Worm (Caenorhabditis elegans) whole organism, young adult: ENCODE measurements around the gene C08E3.1.

Source experiments
- B0019.2 ChIP-seq: fragments of 200-800 bp; sonication (Bioruptor generic); conservative IDR thresholded peaks from 2 replicates; pipeline ENCODE4 v1.3.6; 2022; ENCODE audit warnings: missing genetic modification reagents, missing genetic modification characterization, missing compliant biosample characterization
- C17E4.6 ChIP-seq: fragments of 200-800 bp; sonication (Bioruptor generic); IDR thresholded peaks from 2 replicates; pipeline ENCODE4 v1.3.6; 2022; ENCODE audit warnings: missing genetic modification reagents, missing genetic modification characterization, missing compliant biosample characterization
- F22D6.2 ChIP-seq: sonication (generic microtip); optimal IDR thresholded peaks from 2 replicates; lab custom pipeline; 2016; ENCODE audit warnings: mild to moderate bottlenecking, missing genetic modification characterization, missing compliant biosample characterization
- Y53F4B.3 ChIP-seq: fragments of 200-800 bp; sonication (Bioruptor generic); IDR thresholded peaks from 2 replicates; pipeline ENCODE4 v1.3.6; 2022; ENCODE audit warnings: missing genetic modification reagents, missing genetic modification characterization, missing compliant biosample characterization
- ZK185.1 ChIP-seq: sonication (generic microtip); optimal IDR thresholded peaks from 2 replicates; lab custom pipeline; 2016; ENCODE audit warnings: mild to moderate bottlenecking, missing genetic modification characterization, missing compliant biosample characterization; ENCODE audit not compliant: poor library complexity, severe bottlenecking
- aptf-2 ChIP-seq: fragments of 200-800 bp; sonication (Bioruptor generic); conservative IDR thresholded peaks from 2 replicates; pipeline ENCODE4 v1.3.6; 2022; ENCODE audit warnings: missing genetic modification reagents, missing genetic modification characterization, missing compliant biosample characterization
- atf-7 ChIP-seq: sonication (generic microtip); optimal IDR thresholded peaks from 2 replicates; lab custom pipeline; 2017; ENCODE audit warnings: mild to moderate bottlenecking, missing genetic modification characterization, missing compliant biosample characterization
- athp-1 ChIP-seq: sonication (generic microtip); optimal IDR thresholded peaks from 2 replicates; lab custom pipeline; 2017; ENCODE audit warnings: mild to moderate bottlenecking, missing genetic modification characterization, missing compliant biosample characterization
- attf-3 ChIP-seq: fragments of 200-800 bp; sonication (Bioruptor generic); conservative IDR thresholded peaks from 2 replicates; pipeline ENCODE4 v1.3.6; 2022; ENCODE audit warnings: missing genetic modification reagents, missing genetic modification characterization, missing compliant biosample characterization
- ceh-27 ChIP-seq: fragments of 200-800 bp; sonication (Bioruptor generic); optimal IDR thresholded peaks from 2 replicates; lab custom pipeline; 2018; ENCODE audit warnings: mild to moderate bottlenecking, missing genetic modification characterization, moderate library complexity, missing compliant biosample characterization
- chd-7 ChIP-seq: sonication (generic microtip); optimal IDR thresholded peaks from 2 replicates; lab custom pipeline; 2016; ENCODE audit warnings: mild to moderate bottlenecking, missing genetic modification characterization, moderate library complexity, missing compliant biosample characterization
- dpff-1 ChIP-seq: sonication (generic microtip); optimal IDR thresholded peaks from 2 replicates; lab custom pipeline; 2017; ENCODE audit warnings: mild to moderate bottlenecking, missing genetic modification characterization, missing compliant biosample characterization
- egrh-3 ChIP-seq: fragments of 200-800 bp; sonication (Bioruptor generic); IDR thresholded peaks from 2 replicates; pipeline ENCODE4 v1.3.6; 2022; ENCODE audit warnings: missing genetic modification reagents, missing genetic modification characterization, missing compliant biosample characterization
- ets-4 ChIP-seq: fragments of 200-800 bp; sonication (Bioruptor generic); optimal IDR thresholded peaks from 2 replicates; lab custom pipeline; 2018; ENCODE audit warnings: mild to moderate bottlenecking, missing genetic modification characterization, missing compliant biosample characterization
- hrde-1 ChIP-seq: sonication (generic microtip); optimal IDR thresholded peaks from 2 replicates; lab custom pipeline; 2016; ENCODE audit warnings: missing genetic modification characterization, mild to moderate bottlenecking, missing compliant biosample characterization, moderate library complexity, missing genotype, missing genetic modification reagents, borderline replicate concordance
- hsf-1 ChIP-seq: fragments of 200-800 bp; sonication (Bioruptor generic); IDR thresholded peaks from 2 replicates; pipeline ENCODE4 v1.3.6; 2022; ENCODE audit warnings: missing genetic modification reagents, missing genetic modification characterization, missing compliant biosample characterization
- let-526 ChIP-seq: fragments of 200-800 bp; sonication (Bioruptor generic); IDR thresholded peaks from 2 replicates; pipeline ENCODE4 v1.3.6; 2022; ENCODE audit warnings: missing genetic modification reagents, missing genetic modification characterization, missing compliant biosample characterization
- madf-3 ChIP-seq: fragments of 200-800 bp; sonication (Bioruptor generic); IDR thresholded peaks from 2 replicates; pipeline ENCODE4 v1.3.6; 2022; ENCODE audit warnings: missing genetic modification reagents, missing genetic modification characterization, missing compliant biosample characterization
- madf-8 ChIP-seq: fragments of 200-800 bp; sonication (Bioruptor generic); conservative IDR thresholded peaks from 2 replicates; pipeline ENCODE4 v1.3.6; 2022; ENCODE audit warnings: missing genetic modification reagents, missing genetic modification characterization, missing compliant biosample characterization
- mes-4 ChIP-seq: sonication (generic microtip); optimal IDR thresholded peaks from 2 replicates; lab custom pipeline; 2016; ENCODE audit warnings: missing genotype, missing genetic modification characterization, missing compliant biosample characterization
- mxl-1 ChIP-seq: sonication (generic microtip); optimal IDR thresholded peaks from 2 replicates; lab custom pipeline; 2016; ENCODE audit warnings: missing genetic modification characterization, missing compliant biosample characterization
- nfya-2 ChIP-seq: fragments of 200-800 bp; sonication (Bioruptor generic); IDR thresholded peaks from 2 replicates; pipeline ENCODE4 v1.3.6; 2022; ENCODE audit warnings: missing genetic modification reagents, missing genetic modification characterization, missing compliant biosample characterization
- nhr-27 ChIP-seq: fragments of 200-800 bp; sonication (Bioruptor generic); optimal IDR thresholded peaks from 2 replicates; lab custom pipeline; 2018; ENCODE audit warnings: mild to moderate bottlenecking, missing genetic modification characterization, moderate library complexity, missing compliant biosample characterization
- nhr-80 ChIP-seq: sonication (generic microtip); optimal IDR thresholded peaks from 2 replicates; lab custom pipeline; 2016; ENCODE audit warnings: missing genetic modification characterization, missing compliant biosample characterization
- nhr-90 ChIP-seq: sonication (generic microtip); optimal IDR thresholded peaks from 2 replicates; lab custom pipeline; 2016; ENCODE audit warnings: missing genotype, mild to moderate bottlenecking, missing genetic modification characterization, missing compliant biosample characterization
- pbrm-1 ChIP-seq: fragments of 200-800 bp; sonication (Bioruptor generic); IDR thresholded peaks from 2 replicates; pipeline ENCODE4 v1.3.6; 2022; ENCODE audit warnings: missing genetic modification reagents, missing genetic modification characterization, missing compliant biosample characterization
- rec-8 ChIP-seq, 2 experiments: sonication (generic microtip); optimal IDR thresholded peaks; 2 replicates each; lab custom pipeline; 2016; ENCODE audit warnings: mild to moderate bottlenecking in 2 of 2, missing genetic modification characterization in 2 of 2, missing genetic modification reagents in 2 of 2, missing genotype in 2 of 2, missing biosample characterization in 1 of 2, missing compliant biosample characterization in 1 of 2, moderate library complexity in 1 of 2
- snpc-1.3 ChIP-seq: sonication (generic microtip); optimal IDR thresholded peaks from 2 replicates; lab custom pipeline; 2017; ENCODE audit warnings: missing genetic modification characterization, mild to moderate bottlenecking, missing compliant biosample characterization, antibody characterized with exemption, moderate library complexity, missing genotype, missing genetic modification reagents; ENCODE audit not compliant: insufficient read depth
- unc-130 ChIP-seq: sonication (generic microtip); optimal IDR thresholded peaks from 2 replicates; lab custom pipeline; 2016; ENCODE audit warnings: missing genetic modification reagents, missing genetic modification characterization, missing compliant biosample characterization
- zfh-2 ChIP-seq: fragments of 200-800 bp; sonication (Bioruptor generic); conservative IDR thresholded peaks from 2 replicates; pipeline ENCODE4 v1.3.6; 2022; ENCODE audit warnings: missing genetic modification reagents, missing genetic modification characterization, missing compliant biosample characterization
- ztf-22 ChIP-seq: fragments of 200-800 bp; sonication (Bioruptor generic); optimal IDR thresholded peaks from 2 replicates; lab custom pipeline; 2018; ENCODE audit warnings: mild to moderate bottlenecking, missing genetic modification characterization, moderate library complexity, missing compliant biosample characterization
- ztf-25 ChIP-seq: fragments of 200-800 bp; sonication (Bioruptor generic); IDR thresholded peaks from 2 replicates; pipeline ENCODE4 v1.3.6; 2022; ENCODE audit warnings: missing genetic modification reagents, missing genetic modification characterization, missing compliant biosample characterization

The C08E3.1 gene

DNA sequence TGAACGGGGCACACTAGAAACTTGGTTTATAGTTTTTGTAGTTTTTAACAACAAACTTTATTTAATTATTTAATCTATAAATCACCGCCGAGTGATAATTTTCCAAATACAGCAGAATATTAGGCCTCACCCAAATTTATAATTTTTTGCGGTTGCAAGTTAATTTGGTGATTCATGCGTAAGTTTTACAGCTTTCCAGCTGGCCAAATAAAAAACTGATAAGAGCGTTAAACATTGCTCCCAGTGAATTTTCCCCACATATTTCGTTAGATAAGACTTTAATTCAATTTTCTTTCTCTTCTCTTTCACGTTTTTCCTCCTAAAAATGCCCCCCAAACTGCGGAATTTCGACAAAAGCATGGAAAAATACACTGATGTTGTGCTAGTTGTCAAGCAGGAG, 32.1 kb upstream of the C08E3.1 start, which contains the start of gene bath-47:
TSS of gene bath-47 (plus strand) at position 305 of the 400 bp plus-strand sequence.
- TF ChIP-seq athp-1 (tag; lab: Kevin White, UChicago), result no peak
- TF ChIP-seq rec-8 (tag; optimal IDR thresholded peaks at IDR 0.05; lab: Kevin White, UChicago), result no peak
- TF ChIP-seq unc-130 (GFP tag; lab: Kevin White, UChicago), result no peak
- no peak for TF ChIP-seq C17E4.6 (GFP tag; lab: Robert Waterston, UW)
- TF ChIP-seq madf-8 (GFP tag; lab: Robert Waterston, UW), result no peak
- no peak for TF ChIP-seq hrde-1 (tag; lab: Kevin White, UChicago)
- no peak for TF ChIP-seq hsf-1 (GFP tag; lab: Robert Waterston, UW)
- no peak for TF ChIP-seq ceh-27
- TF ChIP-seq F22D6.2, result no peak
- TF ChIP-seq pbrm-1 (GFP tag; lab: Robert Waterston, UW), result no peak
- TF ChIP-seq dpff-1 (tag; lab: Kevin White, UChicago), result no peak

DNA sequence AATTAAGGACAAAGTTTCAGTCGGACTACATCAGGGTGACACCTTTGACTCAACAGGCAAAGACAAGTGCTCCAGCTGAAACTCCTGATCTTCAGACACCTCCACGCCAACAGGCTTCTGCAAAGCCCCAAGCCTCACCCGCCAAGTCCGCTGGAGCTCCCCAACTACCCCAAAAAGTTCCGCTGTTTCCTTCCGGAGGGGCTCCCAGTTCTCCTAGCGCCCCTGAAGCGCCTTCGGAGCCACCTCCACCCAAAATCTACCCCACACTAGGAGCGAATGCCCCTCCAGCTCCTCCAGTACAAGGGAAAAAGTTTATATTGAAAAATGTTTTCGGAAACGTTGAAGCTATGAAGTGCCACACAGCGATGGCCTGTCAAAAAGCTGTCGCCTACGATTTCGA, 30.5 kb upstream of the C08E3.1 start:
- peak; percentile 50; the same call in 1 of the 2 replicates for TF ChIP-seq egrh-3 (GFP tag; lab: Robert Waterston, UW)
- TF ChIP-seq zfh-2 (GFP tag; lab: Robert Waterston, UW), result peak; percentile 69
- no peak for TF ChIP-seq atf-7 (tag; lab: Kevin White, UChicago)
- TF ChIP-seq mes-4, result no peak
- no peak for TF ChIP-seq chd-7 (tag; lab: Kevin White, UChicago)
- TF ChIP-seq ets-4 (GFP tag; lab: Kevin White, UChicago), result no peak

DNA sequence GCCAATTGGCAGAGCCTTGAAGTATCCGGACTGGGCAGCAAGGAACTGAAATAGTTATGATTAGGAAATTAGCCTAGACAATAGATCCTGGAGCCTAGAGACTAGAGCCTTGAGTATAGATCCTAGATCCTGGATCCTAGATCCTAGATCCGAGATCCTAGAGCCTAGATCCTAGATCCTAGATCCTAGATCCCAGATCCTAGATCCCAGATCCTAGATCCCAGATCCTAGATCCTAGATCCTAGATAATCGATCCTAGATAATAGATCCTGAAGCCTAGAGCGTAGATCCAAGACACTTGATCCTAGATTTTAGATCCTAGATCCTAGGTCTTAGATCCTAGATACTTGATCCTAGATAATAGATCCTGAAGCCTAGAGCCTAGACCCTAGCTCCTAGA, 28.6 kb upstream of the C08E3.1 start:
- TF ChIP-seq dpff-1 (tag; lab: Kevin White, UChicago) (no peak), chd-7 (tag; lab: Kevin White, UChicago) (no peak), Y53F4B.3 (GFP tag; lab: Robert Waterston, UW) (no peak), ztf-22 (GFP tag; lab: Kevin White, UChicago) (no peak), atf-7 (tag; lab: Kevin White, UChicago) (no peak), nfya-2 (no peak), mxl-1 (tag; lab: Kevin White, UChicago) (no peak), ztf-25 (GFP tag; lab: Robert Waterston, UW) (no peak), aptf-2 (GFP tag; lab: Robert Waterston, UW) (no peak), let-526 (GFP tag; lab: Robert Waterston, UW) (no peak), attf-3 (GFP tag; lab: Robert Waterston, UW) (no peak), madf-3 (GFP tag; lab: Robert Waterston, UW) (no peak), B0019.2 (GFP tag; lab: Robert Waterston, UW) (no peak)

DNA sequence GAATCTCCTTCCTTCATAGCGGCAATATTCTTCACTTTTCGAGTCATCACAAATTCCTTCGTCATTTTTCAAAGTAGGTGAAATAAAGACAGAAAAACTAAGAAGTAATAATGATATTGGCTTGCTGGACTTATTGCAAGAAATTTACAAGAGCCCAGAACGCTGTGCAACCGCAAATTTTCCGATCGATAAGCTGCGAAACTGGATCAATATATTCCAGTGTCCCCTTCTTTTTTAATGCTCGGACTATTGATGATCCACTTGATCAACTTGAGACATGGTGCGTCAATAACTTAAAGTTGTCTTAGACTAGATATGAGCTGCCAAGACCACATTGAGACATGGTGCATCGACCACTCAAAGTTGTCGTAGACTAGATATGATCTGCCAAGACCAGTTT, 27.5 kb upstream of the C08E3.1 start, which contains the start of gene bath-33:
TSS of gene bath-33 (minus strand) at position 101 of the 400 bp plus-strand sequence.
- TF ChIP-seq zfh-2 (GFP tag; lab: Robert Waterston, UW) (no peak), nhr-90 (tag; lab: Kevin White, UChicago) (no peak), nhr-27 (no peak), ZK185.1 (no peak)

DNA sequence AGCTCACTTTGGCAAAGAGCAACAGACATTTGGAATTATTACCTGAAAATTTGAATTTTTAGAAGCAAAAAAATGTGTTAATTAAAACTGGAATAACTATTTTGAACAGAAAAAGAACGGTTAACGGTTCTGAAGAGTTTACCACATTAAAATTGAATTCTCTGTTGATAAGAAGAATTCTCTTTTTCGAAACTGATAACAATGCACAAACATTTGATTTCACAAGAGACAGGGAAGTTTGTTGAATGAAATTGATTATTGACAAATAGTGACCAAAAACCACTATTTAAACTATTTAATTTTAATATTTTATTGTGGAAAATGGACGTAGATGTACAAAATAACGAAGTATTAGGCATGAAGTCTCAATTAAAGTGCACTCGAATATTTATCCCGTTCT, 26.0 kb upstream of the C08E3.1 start:
- peak; percentile 40 for TF ChIP-seq nhr-80 (tag; lab: Kevin White, UChicago)
- TF ChIP-seq snpc-1.3, result no peak
